Fruit fly (Drosophila melanogaster): ENCODE results near the gene CG32100.

The CG32100 gene

DNA sequence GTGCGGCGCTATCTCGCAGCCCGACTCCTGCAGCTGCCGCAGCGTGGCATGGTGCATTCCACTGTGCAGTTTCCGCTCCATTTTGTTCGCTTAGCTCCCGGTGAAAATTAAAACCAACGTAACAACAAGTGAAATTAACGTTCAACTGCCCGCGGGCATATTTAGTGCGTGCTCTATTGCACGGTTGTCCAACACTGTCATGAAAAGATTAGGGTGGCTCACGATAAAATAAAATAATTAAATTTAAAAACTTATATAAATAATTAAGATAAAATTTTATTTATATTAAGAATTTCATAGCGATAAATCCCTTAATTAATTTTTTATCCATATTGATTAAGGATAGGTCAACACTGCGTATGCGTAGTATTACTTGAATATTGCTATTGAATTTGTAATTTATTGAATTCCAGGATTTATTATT is 3.9 kb downstream of the CG32100 start, which contains the start of gene Pbgs (continued):
- TF ChIP-seq usp (GFP tag; optimal IDR thresholded peaks at IDR 0.05) = no peak
- TF ChIP-seq Lpt (GFP tag; optimal IDR thresholded peaks at IDR 0.05) = no peak
- no peak for TF ChIP-seq luna (GFP tag; optimal IDR thresholded peaks at IDR 0.05)
- TF ChIP-seq CG15696 (tag; optimal IDR thresholded peaks at IDR 0.05) = peak; percentile 58
- peak; percentile 36; the same call in 1 of the 2 replicates for TF ChIP-seq NFAT (GFP tag; IDR thresholded peaks at IDR 0.05)
- no peak for TF ChIP-seq CG10431 (GFP tag; optimal IDR thresholded peaks at IDR 0.05)
- TF ChIP-seq wdn (GFP tag; IDR thresholded peaks at IDR 0.05) = no peak
- TF ChIP-seq E2f1 (GFP tag; IDR thresholded peaks at IDR 0.05) = 0 out of 2 replicates have a peak, but pooled peaks have one; percentile 28
- TF ChIP-seq CG1832 (GFP tag; optimal IDR thresholded peaks at IDR 0.05) = no peak
- TF ChIP-seq CG1233 (GFP tag; optimal IDR thresholded peaks at IDR 0.05) = peak; percentile 44
- peak; percentile 33; the same call in 1 of the 2 replicates for TF ChIP-seq CG14014 (GFP tag; IDR thresholded peaks at IDR 0.05)
- peak; percentile 34 for TF ChIP-seq caup (GFP tag; optimal IDR thresholded peaks at IDR 0.05; ENCODE audit: severe bottlenecking)
- TF ChIP-seq CG9876 (GFP tag; optimal IDR thresholded peaks at IDR 0.05) = no peak
- peak; percentile 21 for TF ChIP-seq Sox102F (GFP tag; optimal IDR thresholded peaks at IDR 0.05)
- no peak for TF ChIP-seq esg (GFP tag; conservative IDR thresholded peaks at IDR 0.05)
- TF ChIP-seq CG10366 (GFP tag; IDR thresholded peaks at IDR 0.05) = 0 out of 2 replicates have a peak, but pooled peaks have one; percentile 7
- TF ChIP-seq schlank (tag; optimal IDR thresholded peaks at IDR 0.05) = no peak
- peak; percentile 64 for TF ChIP-seq CG32532 (GFP tag; IDR thresholded peaks at IDR 0.05)
- TF ChIP-seq CG10543 (GFP tag; optimal IDR thresholded peaks at IDR 0.05) = no peak
- peak; percentile 40; the same call in 1 of the 2 replicates for TF ChIP-seq CG6689 (GFP tag; IDR thresholded peaks at IDR 0.05)
- peak; percentile 83 for TF ChIP-seq CG18262 (tag; optimal IDR thresholded peaks at IDR 0.05)
- peak; percentile 73 for TF ChIP-seq Nf-YC (tag; optimal IDR thresholded peaks at IDR 0.05)
- TF ChIP-seq lola (GFP tag; optimal IDR thresholded peaks at IDR 0.05) = no peak
- TF ChIP-seq CG11560 (tag; IDR thresholded peaks at IDR 0.05) = no peak
- TF ChIP-seq YL-1 (GFP tag; optimal IDR thresholded peaks at IDR 0.05) = peak; percentile 18
- no peak for TF ChIP-seq NK7.1 (GFP tag; optimal IDR thresholded peaks at IDR 0.05)
- peak; percentile 19 for TF ChIP-seq Asciz (GFP tag; optimal IDR thresholded peaks at IDR 0.05)
- TF ChIP-seq BtbVII (GFP tag; optimal IDR thresholded peaks at IDR 0.05) = peak; percentile 53
- TF ChIP-seq Fer2 (tag; optimal IDR thresholded peaks at IDR 0.05) = peak; percentile 32
- TF ChIP-seq ac (GFP tag; optimal IDR thresholded peaks at IDR 0.05) = no peak
- peak; percentile 67 for TF ChIP-seq sob (GFP tag; IDR thresholded peaks at IDR 0.05)
- no peak for TF ChIP-seq CG6175 (GFP tag; IDR thresholded peaks at IDR 0.05)
- TF ChIP-seq CG10979 (tag; optimal IDR thresholded peaks at IDR 0.05) = peak; percentile 36
- no peak for TF ChIP-seq tna (GFP tag; IDR thresholded peaks at IDR 0.05; ENCODE audit: partially characterized antibody)
- no peak for TF ChIP-seq Gsc (GFP tag; IDR thresholded peaks at IDR 0.05)
- TF ChIP-seq CG8290 (GFP tag; optimal IDR thresholded peaks at IDR 0.05) = peak; percentile 2
- TF ChIP-seq CG8290 (tag; optimal IDR thresholded peaks at IDR 0.05) = no peak
- TF ChIP-seq wor (GFP tag; IDR thresholded peaks at IDR 0.05) = no peak
- peak; percentile 31 for TF ChIP-seq CG15269 (tag; optimal IDR thresholded peaks at IDR 0.05)
- TF ChIP-seq lmd (GFP tag; IDR thresholded peaks at IDR 0.05) = peak; percentile 14; the same call in 1 of the 2 replicates
- no peak for TF ChIP-seq HLHmδ (GFP tag; optimal IDR thresholded peaks at IDR 0.05)
- peak; percentile 47 for TF ChIP-seq Hmr (GFP tag; optimal IDR thresholded peaks at IDR 0.05)
- no peak for TF ChIP-seq CG13123 (GFP tag; optimal IDR thresholded peaks at IDR 0.05)
- TF ChIP-seq run (tag; optimal IDR thresholded peaks at IDR 0.05) = no peak
- TF ChIP-seq Deaf1 (tag; optimal IDR thresholded peaks at IDR 0.05) = no peak
- peak; percentile 22 for TF ChIP-seq CG12299 (tag; optimal IDR thresholded peaks at IDR 0.05)
- TF ChIP-seq CG8388 (GFP tag; optimal IDR thresholded peaks at IDR 0.05) = peak; percentile 24
- TF ChIP-seq row (GFP tag; IDR thresholded peaks at IDR 0.05) = peak; percentile 75
- no peak; the same call in 1 of the 2 replicates for TF ChIP-seq gt (GFP tag; IDR thresholded peaks at IDR 0.05)
- no peak for TF ChIP-seq CG7928 (GFP tag; optimal IDR thresholded peaks at IDR 0.05)
- TF ChIP-seq CG6683 (GFP tag; optimal IDR thresholded peaks at IDR 0.05) = no peak

Measured in whole organism, embryonic.